Fruit fly (Drosophila melanogaster) whole organism, pupa: ENCODE results near the gene goe.

Source experiments
- CG10348 ChIP-seq: fragments of 200-800 bp; sonication (Bioruptor generic); IDR thresholded peaks from 2 replicates; pipeline ENCODE4 v1.3.6; 2022; ENCODE audit warnings: missing biosample characterization, missing genetic modification characterization
- CG12605 ChIP-seq: fragments of 200-800 bp; sonication (Bioruptor generic); IDR thresholded peaks from 2 replicates; pipeline ENCODE4 v1.3.6; 2022; ENCODE audit warnings: missing biosample characterization, missing genetic modification characterization
- CG15710 ChIP-seq: fragments of 200-800 bp; sonication (Bioruptor generic); optimal IDR thresholded peaks from 2 replicates; lab custom pipeline; 2018; ENCODE audit warnings: missing biosample characterization, mild to moderate bottlenecking, missing genetic modification characterization, moderate library complexity
- CG4496 ChIP-seq: fragments of 200-800 bp; sonication (Bioruptor generic); IDR thresholded peaks from 3 replicates; pipeline ENCODE4 v1.3.6; 2022; ENCODE audit warnings: missing biosample characterization, missing genetic modification characterization
- CG9948 ChIP-seq: fragments of 200-800 bp; sonication (Bioruptor generic); optimal IDR thresholded peaks from 2 replicates; lab custom pipeline; 2018; ENCODE audit warnings: missing biosample characterization, mild to moderate bottlenecking, missing genetic modification characterization, moderate library complexity
- Snoo ChIP-seq: fragments of 200-800 bp; sonication (Bioruptor generic); optimal IDR thresholded peaks from 3 replicates; lab custom pipeline; 2017; ENCODE audit warnings: missing biosample characterization, mild to moderate bottlenecking, missing genetic modification characterization, inconsistent platforms
- gl ChIP-seq: fragments of 200-800 bp; sonication (Bioruptor generic); optimal IDR thresholded peaks from 2 replicates; lab custom pipeline; 2018; ENCODE audit warnings: missing biosample characterization, mild to moderate bottlenecking, missing genetic modification characterization

dm6 chrX:16678845-16679347 lies 72.8 kb downstream of the goe start, which contains the start of the genes CG13010 and sing:
- TF ChIP-seq Snoo (tag; lab: Kevin White, UChicago) (no peak), CG4496 (GFP tag; lab: Robert Waterston, UW) (no peak), CG10348 (GFP tag; lab: Robert Waterston, UW) (no peak), CG12605 (GFP tag; lab: Robert Waterston, UW) (no peak), gl (tag; lab: Kevin White, UChicago) (no peak), CG15710 (tag; lab: Kevin White, UChicago) (no peak), CG9948 (tag; lab: Kevin White, UChicago) (no peak)
